Fruit fly (Drosophila melanogaster) whole organism, embryonic: Measurements from ENCODE around the gene CG33107.

Experiments used
- Asciz ChIP-seq: fragments of 200-800 bp; sonication (Bioruptor generic); optimal IDR thresholded peaks from 2 replicates; lab custom pipeline; 2017; ENCODE audit warnings: missing biosample characterization, mild to moderate bottlenecking, missing genetic modification characterization, missing genetic modification reagents
- Atf6 ChIP-seq: fragments of 200-800 bp; sonication (Bioruptor generic); IDR thresholded peaks from 2 replicates; pipeline ENCODE4 v1.3.6; 2022; ENCODE audit warnings: missing biosample characterization, missing genetic modification characterization
- BEAF-32 ChIP-seq: fragments of 200-800 bp; sonication (Bioruptor generic); optimal IDR thresholded peaks from 3 replicates; lab custom pipeline; 2017; ENCODE audit warnings: missing biosample characterization, missing genetic modification characterization, mild to moderate bottlenecking, moderate library complexity, missing genetic modification reagents
- CG10209 ChIP-seq: fragments of 200-800 bp; sonication (Bioruptor generic); optimal IDR thresholded peaks from 3 replicates; lab custom pipeline; 2017; ENCODE audit warnings: missing biosample characterization, mild to moderate bottlenecking, missing genetic modification characterization, missing genetic modification reagents
- CG10267 ChIP-seq: fragments of 200-800 bp; sonication (Bioruptor generic); optimal IDR thresholded peaks from 2 replicates; lab custom pipeline; 2018; ENCODE audit warnings: missing biosample characterization, mild to moderate bottlenecking, missing genetic modification characterization, moderate library complexity
- CG10543 ChIP-seq: fragments of 200-800 bp; sonication (Bioruptor generic); optimal IDR thresholded peaks from 3 replicates; lab custom pipeline; 2017; ENCODE audit warnings: missing biosample characterization, mild to moderate bottlenecking, missing genetic modification characterization, moderate library complexity
- CG10654 ChIP-seq: fragments of 200-800 bp; sonication (Bioruptor generic); optimal IDR thresholded peaks from 2 replicates; lab custom pipeline; 2016; ENCODE audit warnings: missing biosample characterization, missing genetic modification characterization
- CG11085 ChIP-seq: fragments of 200-800 bp; sonication (Bioruptor generic); IDR thresholded peaks from 2 replicates; pipeline ENCODE4 v1.3.6; 2022; ENCODE audit warnings: missing biosample characterization, missing genetic modification characterization
- CG13894 ChIP-seq: fragments of 200-800 bp; sonication (Bioruptor generic); optimal IDR thresholded peaks from 3 replicates; lab custom pipeline; 2018; ENCODE audit warnings: missing biosample characterization, mild to moderate bottlenecking, missing genetic modification characterization, moderate library complexity
- CG17361 ChIP-seq: fragments of 200-800 bp; sonication (Bioruptor generic); IDR thresholded peaks from 3 replicates; pipeline ENCODE4 v1.3.6; 2022; ENCODE audit warnings: missing biosample characterization, missing genetic modification characterization
- CG18476 ChIP-seq: fragments of 200-800 bp; sonication (Bioruptor generic); optimal IDR thresholded peaks from 2 replicates; lab custom pipeline; 2016; ENCODE audit warnings: missing biosample characterization, mild to moderate bottlenecking, missing genetic modification characterization
- CG30020 ChIP-seq: fragments of 200-800 bp; optimal IDR thresholded peaks from 2 replicates; lab custom pipeline; 2019; ENCODE audit warnings: missing biosample characterization, mild to moderate bottlenecking, missing genetic modification characterization, moderate library complexity
- CG30403 ChIP-seq: fragments of 200-800 bp; sonication (Bioruptor generic); optimal IDR thresholded peaks from 3 replicates; lab custom pipeline; 2016; ENCODE audit warnings: missing biosample characterization, missing genetic modification characterization
- CG3281 ChIP-seq: fragments of 200-800 bp; sonication (Bioruptor generic); optimal IDR thresholded peaks from 3 replicates; lab custom pipeline; 2017; ENCODE audit warnings: missing biosample characterization, mild to moderate bottlenecking, missing genetic modification characterization
- CG43689 ChIP-seq: fragments of 200-800 bp; sonication (Bioruptor generic); IDR thresholded peaks from 2 replicates; pipeline ENCODE4 v1.3.6; 2022; ENCODE audit warnings: missing biosample characterization, missing genetic modification characterization
- CG7357 ChIP-seq: fragments of 200-800 bp; sonication (Bioruptor generic); IDR thresholded peaks from 3 replicates; pipeline ENCODE4 v1.3.6; 2022; ENCODE audit warnings: missing biosample characterization, missing genetic modification characterization
- CG7928 ChIP-seq: fragments of 200-800 bp; sonication (Bioruptor generic); optimal IDR thresholded peaks from 2 replicates; lab custom pipeline; 2017; ENCODE audit warnings: missing biosample characterization, mild to moderate bottlenecking, missing genetic modification characterization
- CG7963 ChIP-seq: fragments of 200-800 bp; sonication (Bioruptor generic); IDR thresholded peaks from 3 replicates; pipeline ENCODE4 v1.3.6; 2022; ENCODE audit warnings: missing biosample characterization, missing genetic modification characterization; ENCODE audit not compliant: partially characterized antibody
- CG8944 ChIP-seq: fragments of 200-800 bp; sonication (Bioruptor generic); optimal IDR thresholded peaks from 3 replicates; lab custom pipeline; 2016; ENCODE audit warnings: missing biosample characterization, missing genetic modification characterization
- CG9817 ChIP-seq: fragments of 200-800 bp; sonication (Bioruptor generic); optimal IDR thresholded peaks from 2 replicates; lab custom pipeline; 2018; ENCODE audit warnings: missing biosample characterization, mild to moderate bottlenecking, missing genetic modification characterization, moderate library complexity
- Doc3 ChIP-seq: fragments of 200-800 bp; sonication (Bioruptor generic); IDR thresholded peaks from 3 replicates; pipeline ENCODE4 v1.3.6; 2022; ENCODE audit warnings: missing biosample characterization, missing genetic modification characterization; ENCODE audit not compliant: partially characterized antibody
- E2f2 ChIP-seq: fragments of 200-800 bp; sonication (Bioruptor generic); IDR thresholded peaks from 2 replicates; pipeline ENCODE4 v1.3.6; 2022; ENCODE audit warnings: missing biosample characterization, missing genetic modification characterization
- Elba2 ChIP-seq: fragments of 200-800 bp; sonication (Bioruptor generic); optimal IDR thresholded peaks from 3 replicates; lab custom pipeline; 2016; ENCODE audit warnings: missing biosample characterization, missing genetic modification characterization
- Ets65A ChIP-seq: fragments of 200-800 bp; sonication (Bioruptor generic); peaks from one replicate; lab custom pipeline; 2016; ENCODE audit warnings: missing biosample characterization, missing genetic modification characterization
- HmgZ ChIP-seq: fragments of 200-800 bp; sonication (Bioruptor generic); optimal IDR thresholded peaks from 2 replicates; lab custom pipeline; 2018; ENCODE audit warnings: missing biosample characterization, mild to moderate bottlenecking, missing genetic modification characterization
- Hsf ChIP-seq: fragments of 200-800 bp; sonication (Bioruptor generic); optimal IDR thresholded peaks from 3 replicates; lab custom pipeline; 2016; ENCODE audit warnings: missing biosample characterization, missing genetic modification characterization
- NC2β ChIP-seq: fragments of 200-800 bp; sonication (Bioruptor generic); optimal IDR thresholded peaks from 2 replicates; lab custom pipeline; 2016; ENCODE audit warnings: missing biosample characterization, missing genetic modification characterization
- Nf-YC ChIP-seq: fragments of 200-800 bp; optimal IDR thresholded peaks from 3 replicates; lab custom pipeline; 2019; ENCODE audit warnings: missing biosample characterization, mild to moderate bottlenecking, missing genetic modification characterization, moderate library complexity
- TFAM ChIP-seq: fragments of 200-800 bp; sonication (Bioruptor generic); optimal IDR thresholded peaks from 2 replicates; lab custom pipeline; 2017; ENCODE audit warnings: missing biosample characterization, missing genetic modification characterization, inconsistent platforms
- Taf1 ChIP-seq: fragments of 200-800 bp; sonication (Bioruptor generic); IDR thresholded peaks from 2 replicates; pipeline ENCODE4 v1.3.6; 2022; ENCODE audit warnings: missing biosample characterization, missing genetic modification characterization
- Xrp1 ChIP-seq: fragments of 200-800 bp; sonication (Bioruptor generic); IDR thresholded peaks from 2 replicates; pipeline ENCODE4 v1.3.6; 2022; ENCODE audit warnings: missing biosample characterization, missing genetic modification characterization
- amos ChIP-seq: fragments of 200-800 bp; sonication (Bioruptor generic); IDR thresholded peaks from 2 replicates; pipeline ENCODE4 v1.3.6; 2022; ENCODE audit warnings: missing biosample characterization, missing genetic modification characterization; ENCODE audit not compliant: partially characterized antibody
- ase ChIP-seq: fragments of 200-800 bp; sonication (Bioruptor generic); IDR thresholded peaks from 3 replicates; pipeline ENCODE4 v1.3.6; 2022; ENCODE audit warnings: missing biosample characterization, missing genetic modification characterization
- bbx ChIP-seq: fragments of 200-800 bp; sonication (Bioruptor generic); IDR thresholded peaks from 2 replicates; pipeline ENCODE4 v1.3.6; 2022; ENCODE audit warnings: missing biosample characterization, missing genetic modification characterization; ENCODE audit not compliant: partially characterized antibody
- btn ChIP-seq: fragments of 200-800 bp; sonication (Bioruptor generic); optimal IDR thresholded peaks from 2 replicates; lab custom pipeline; 2016; ENCODE audit warnings: missing biosample characterization, missing genetic modification characterization
- chif ChIP-seq, 2 experiments: fragments of 200-800 bp; sonication (Bioruptor generic); optimal IDR thresholded peaks; 3 replicates each; lab custom pipeline; 2016; ENCODE audit warnings: missing biosample characterization in 2 of 2, missing genetic modification characterization in 2 of 2
- chn ChIP-seq: fragments of 200-800 bp; sonication (Bioruptor generic); optimal IDR thresholded peaks from 2 replicates; lab custom pipeline; 2016; ENCODE audit warnings: missing biosample characterization, missing genetic modification characterization
- dimm ChIP-seq: fragments of 200-800 bp; sonication (Bioruptor generic); IDR thresholded peaks from 2 replicates; pipeline ENCODE4 v1.3.6; 2022; ENCODE audit warnings: missing biosample characterization, missing genetic modification characterization
- dpn ChIP-seq, 2 experiments: fragments of 200-800 bp; sonication (Bioruptor generic); optimal IDR thresholded peaks; 3 replicates each; lab custom pipeline; 2016; ENCODE audit warnings: missing biosample characterization in 2 of 2, missing genetic modification characterization in 2 of 2
- gfzf ChIP-seq: fragments of 200-800 bp; sonication (Bioruptor generic); optimal IDR thresholded peaks from 2 replicates; lab custom pipeline; 2016; ENCODE audit warnings: missing biosample characterization, mild to moderate bottlenecking, missing genetic modification characterization, moderate library complexity
- gro ChIP-seq: fragments of 200-800 bp; sonication (Bioruptor generic); optimal IDR thresholded peaks from 2 replicates; lab custom pipeline; 2016; ENCODE audit warnings: missing biosample characterization, missing genetic modification characterization
- maf-S ChIP-seq: fragments of 200-800 bp; sonication (Bioruptor generic); optimal IDR thresholded peaks from 2 replicates; lab custom pipeline; 2016; ENCODE audit warnings: missing biosample characterization, missing genetic modification characterization
- nerfin-1 ChIP-seq: fragments of 200-800 bp; sonication (Bioruptor generic); optimal IDR thresholded peaks from 3 replicates; lab custom pipeline; 2019; ENCODE audit warnings: missing biosample characterization, mild to moderate bottlenecking, missing genetic modification characterization, moderate library complexity
- psq ChIP-seq: fragments of 200-800 bp; sonication (Bioruptor generic); optimal IDR thresholded peaks from 2 replicates; lab custom pipeline; 2017; ENCODE audit warnings: missing biosample characterization, missing genetic modification characterization
- rib ChIP-seq: fragments of 200-800 bp; sonication (Bioruptor generic); IDR thresholded peaks from 2 replicates; pipeline ENCODE4 v1.3.6; 2022; ENCODE audit warnings: missing biosample characterization, missing genetic modification characterization
- run ChIP-seq: fragments of 200-800 bp; sonication (Bioruptor generic); optimal IDR thresholded peaks from 3 replicates; lab custom pipeline; 2018; ENCODE audit warnings: missing biosample characterization, mild to moderate bottlenecking, missing genetic modification characterization
- schlank ChIP-seq: fragments of 200-800 bp; sonication (Bioruptor generic); optimal IDR thresholded peaks from 2 replicates; lab custom pipeline; 2018; ENCODE audit warnings: missing biosample characterization, mild to moderate bottlenecking, missing genetic modification characterization
- sd ChIP-seq: fragments of 200-800 bp; sonication (Bioruptor generic); optimal IDR thresholded peaks from 3 replicates; lab custom pipeline; 2018; ENCODE audit warnings: missing biosample characterization, mild to moderate bottlenecking, missing genetic modification characterization, moderate library complexity
- slbo ChIP-seq: fragments of 200-800 bp; sonication (Bioruptor generic); IDR thresholded peaks from 2 replicates; pipeline ENCODE4 v1.3.6; 2022; ENCODE audit warnings: missing biosample characterization, missing genetic modification characterization
- unpg ChIP-seq: fragments of 200-800 bp; sonication (Bioruptor generic); optimal IDR thresholded peaks from 3 replicates; lab custom pipeline; 2018; ENCODE audit warnings: missing biosample characterization, mild to moderate bottlenecking, missing genetic modification characterization, moderate library complexity

CG33107 gene

dm6 chr3R:22587419-22587963 is 3.0 kb upstream of the CG33107 start, which contains the start of gene Efa6 (continued):
- no peak for TF ChIP-seq CG8944 (GFP tag; lab: Kevin White, UChicago)
- TF ChIP-seq schlank (tag; lab: Kevin White, UChicago): peak; percentile 2
- TF ChIP-seq btn (GFP tag; lab: Kevin White, UChicago): no peak
- TF ChIP-seq E2f2 (GFP tag; lab: Robert Waterston, UW): peak; percentile 91
- peak; percentile 48 for TF ChIP-seq unpg
- TF ChIP-seq CG3281 (GFP tag; lab: Kevin White, UChicago): peak; percentile 25
- peak; percentile 48 for TF ChIP-seq maf-S (GFP tag; lab: Kevin White, UChicago)
- peak; percentile 54; the same call in 1 of the 2 replicates for TF ChIP-seq rib
- peak; percentile 16; the same call in 1 of the 2 replicates for TF ChIP-seq Xrp1 (GFP tag; lab: Robert Waterston, UW)
- peak; percentile 86 for TF ChIP-seq bbx (GFP tag; lab: Robert Waterston, UW)
- no peak for TF ChIP-seq ase (GFP tag; lab: Robert Waterston, UW)
- peak; percentile 19 for TF ChIP-seq chn (GFP tag; lab: Kevin White, UChicago)
- TF ChIP-seq run (tag; lab: Kevin White, UChicago): peak; percentile 13
- peak; percentile 36 for TF ChIP-seq CG10209 (GFP tag; lab: Kevin White, UChicago)
- TF ChIP-seq TFAM: no peak
- peak; percentile 62 for TF ChIP-seq CG30020 (tag; lab: Kevin White, UChicago)
- TF ChIP-seq Atf6 (GFP tag; lab: Robert Waterston, UW): 0 out of 2 replicates have a peak, but pooled peaks have one; percentile 45
- peak; percentile 43 for TF ChIP-seq CG13894 (tag; lab: Kevin White, UChicago)
- TF ChIP-seq slbo (GFP tag; lab: Robert Waterston, UW): peak; percentile 53
- no peak for TF ChIP-seq Asciz (GFP tag; lab: Kevin White, UChicago)
- peak; percentile 64 for TF ChIP-seq CG30403 (GFP tag; lab: Kevin White, UChicago)
- TF ChIP-seq CG9817: peak; percentile 44
- TF ChIP-seq dpn (GFP tag; optimal IDR thresholded peaks at IDR 0.05; lab: Kevin White, UChicago): peak; percentile 2 to 60
- TF ChIP-seq CG10654 (GFP tag; lab: Kevin White, UChicago): peak; percentile 19
- peak; percentile 18 for TF ChIP-seq psq (GFP tag; lab: Kevin White, UChicago)
- peak; percentile 59 for TF ChIP-seq gro (GFP tag; lab: Kevin White, UChicago)
- peak; percentile 22 for TF ChIP-seq gfzf (GFP tag; lab: Kevin White, UChicago)
- TF ChIP-seq dimm (GFP tag; lab: Robert Waterston, UW): no peak
- TF ChIP-seq CG10267 (tag; lab: Kevin White, UChicago): peak; percentile 99
- peak; percentile 63 for TF ChIP-seq Nf-YC (tag; lab: Kevin White, UChicago)
- peak; percentile 98 for TF ChIP-seq Doc3 (GFP tag; lab: Robert Waterston, UW)
- peak; percentile 57 for TF ChIP-seq Hsf (GFP tag; lab: Kevin White, UChicago)
- peak; percentile 90 for TF ChIP-seq amos
- peak; percentile 17 for TF ChIP-seq Elba2 (GFP tag; lab: Kevin White, UChicago)
- peak; percentile 43 for TF ChIP-seq nerfin-1 (tag; lab: Kevin White, UChicago)
- peak; percentile 12 for TF ChIP-seq NC2β (GFP tag; lab: Kevin White, UChicago)
- no peak for TF ChIP-seq CG7357 (GFP tag; lab: Robert Waterston, UW)
- TF ChIP-seq Taf1 (GFP tag; lab: Robert Waterston, UW): 0 out of 2 replicates have a peak, but pooled peaks have one; percentile 14
- peak; percentile 79 for TF ChIP-seq sd
- peak; percentile 92 for TF ChIP-seq Ets65A (GFP tag; lab: Kevin White, UChicago)
- TF ChIP-seq CG18476 (GFP tag; lab: Kevin White, UChicago): peak; percentile 47
- TF ChIP-seq BEAF-32 (GFP tag; lab: Kevin White, UChicago): peak; percentile 96
- TF ChIP-seq chif (GFP tag; optimal IDR thresholded peaks at IDR 0.05; lab: Kevin White, UChicago): peak in 1 of 2 experiments; percentile 14
- TF ChIP-seq CG7928 (GFP tag; lab: Kevin White, UChicago): peak; percentile 23
- TF ChIP-seq CG10543 (GFP tag; lab: Kevin White, UChicago): peak; percentile 58
- TF ChIP-seq CG17361 (GFP tag; lab: Robert Waterston, UW): peak; percentile 64
- TF ChIP-seq CG43689 (GFP tag; lab: Robert Waterston, UW): no peak
- peak; percentile 74 for TF ChIP-seq HmgZ (tag; lab: Kevin White, UChicago)
- TF ChIP-seq CG7963 (GFP tag; lab: Robert Waterston, UW): peak; percentile 85
- TF ChIP-seq CG11085: no peak
